Worm (Caenorhabditis elegans): ENCODE data around the gene C08F11.7.

The C08F11.7 gene

ce11 chrIV:13601973-13602669, 35.0 kb upstream of the C08F11.7 start, which contains the start of gene Y45F10B.59:
TSS of gene Y45F10B.59 (plus strand) at chrIV:13602619.
- TF ChIP-seq hlh-30 (tag; optimal IDR thresholded peaks at IDR 0.05; ENCODE audit: insufficient read depth), result no peak
- peak; percentile 91 for TF ChIP-seq snpc-1.2 (GFP tag; IDR thresholded peaks at IDR 0.05)

- no peak for TF ChIP-seq ama-1 (optimal IDR thresholded peaks at IDR 0.05)
- no peak for TF ChIP-seq Y5F2A.4 (GFP tag; optimal IDR thresholded peaks at IDR 0.05)
- TF ChIP-seq nhr-48 (tag; optimal IDR thresholded peaks at IDR 0.05), result no peak
- no peak for TF ChIP-seq daf-8 (GFP tag; IDR thresholded peaks at IDR 0.05)
- TF ChIP-seq ztf-11 (tag; optimal IDR thresholded peaks at IDR 0.05), result no peak
- TF ChIP-seq fkh-10 (GFP tag; optimal IDR thresholded peaks at IDR 0.05), result no peak
- peak in 1 of 2 experiments; percentile 54 for TF ChIP-seq unc-62 (GFP tag; optimal IDR thresholded peaks at IDR 0.05 in 1 of 2)
- TF ChIP-seq unc-62 (tag; optimal IDR thresholded peaks at IDR 0.05), result no peak
- peak; percentile 23 for TF ChIP-seq pqm-1 (tag; optimal IDR thresholded peaks at IDR 0.05)
- no peak for TF ChIP-seq snpc-4 (tag; optimal IDR thresholded peaks at IDR 0.05)
- no peak for TF ChIP-seq lin-15B (tag; optimal IDR thresholded peaks at IDR 0.05)
- TF ChIP-seq mep-1 (tag; optimal IDR thresholded peaks at IDR 0.05), result no peak
- TF ChIP-seq dve-1 (tag; optimal IDR thresholded peaks at IDR 0.05; ENCODE audit: insufficient read depth), result peak; percentile 44
- TF ChIP-seq ctbp-1 (GFP tag; IDR thresholded peaks at IDR 0.05), result no peak
- no peak for TF ChIP-seq arid-1 (GFP tag; conservative IDR thresholded peaks at IDR 0.05)
- TF ChIP-seq sdz-12 (GFP tag; optimal IDR thresholded peaks at IDR 0.05), result no peak
- TF ChIP-seq hif-1 (tag; optimal IDR thresholded peaks at IDR 0.05), result no peak
- TF ChIP-seq ceh-62 (tag; optimal IDR thresholded peaks at IDR 0.05), result no peak
- TF ChIP-seq snpc-1.2 (GFP tag; IDR thresholded peaks at IDR 0.05), result no peak
- TF ChIP-seq nhr-102 (tag; optimal IDR thresholded peaks at IDR 0.05), result no peak
- TF ChIP-seq nhr-76 (tag; optimal IDR thresholded peaks at IDR 0.05), result no peak
- TF ChIP-seq aly-2 (tag; optimal IDR thresholded peaks at IDR 0.05), result no peak
- TF ChIP-seq nhr-42 (GFP tag; IDR thresholded peaks at IDR 0.05), result no peak
- TF ChIP-seq daf-12 (tag; optimal IDR thresholded peaks at IDR 0.05), result no peak
- TF ChIP-seq ceh-32 (tag; optimal IDR thresholded peaks at IDR 0.05; ENCODE audit: poor library complexity), result no peak
- TF ChIP-seq nhr-28 (tag; optimal IDR thresholded peaks at IDR 0.05), result peak; percentile 59
- no peak for TF ChIP-seq egl-27 (tag; optimal IDR thresholded peaks at IDR 0.05)
- TF ChIP-seq dmd-6 (GFP tag; IDR thresholded peaks at IDR 0.05), result no peak
- no peak for TF ChIP-seq nhr-111 (GFP tag; optimal IDR thresholded peaks at IDR 0.05)
- TF ChIP-seq hmg-1.1 (GFP tag; IDR thresholded peaks at IDR 0.05), result no peak
- no peak for TF ChIP-seq F49E8.2 (tag; optimal IDR thresholded peaks at IDR 0.05; ENCODE audit: borderline replicate concordance)
- peak; percentile 7 for TF ChIP-seq nhr-77 (tag; optimal IDR thresholded peaks at IDR 0.05)
- no peak for TF ChIP-seq madf-9 (GFP tag; conservative IDR thresholded peaks at IDR 0.05)
- TF ChIP-seq lsy-2 (tag; optimal IDR thresholded peaks at IDR 0.05), result no peak
- no peak for TF ChIP-seq vab-7 (GFP tag; IDR thresholded peaks at IDR 0.05)
- no peak for TF ChIP-seq zfp-2 (tag; optimal IDR thresholded peaks at IDR 0.05)
- no peak for TF ChIP-seq cey-2 (tag; optimal IDR thresholded peaks at IDR 0.05; ENCODE audit: borderline replicate concordance, insufficient read depth)
- no peak for TF ChIP-seq hlh-11 (tag; optimal IDR thresholded peaks at IDR 0.05)
- TF ChIP-seq daf-16 (GFP tag; optimal IDR thresholded peaks at IDR 0.05), result no peak
- TF ChIP-seq daf-16 (tag; optimal IDR thresholded peaks at IDR 0.05), result peak; percentile 89
- no peak for TF ChIP-seq gei-8 (GFP tag; optimal IDR thresholded peaks at IDR 0.05)
- TF ChIP-seq T26A8.4 (GFP tag; IDR thresholded peaks at IDR 0.05), result no peak
- TF ChIP-seq nhr-6 (tag; optimal IDR thresholded peaks at IDR 0.05), result no peak
- no peak for TF ChIP-seq lin-39 (tag; optimal IDR thresholded peaks at IDR 0.05)
- no peak for TF ChIP-seq set-16 (GFP tag; IDR thresholded peaks at IDR 0.05)
- no peak for TF ChIP-seq hlh-30 (tag; optimal IDR thresholded peaks at IDR 0.05; ENCODE audit: insufficient read depth)
- no peak for TF ChIP-seq duxl-1 (tag; optimal IDR thresholded peaks at IDR 0.05; ENCODE audit: poor library complexity)
- TF ChIP-seq unc-39 (tag; optimal IDR thresholded peaks at IDR 0.05), result no peak
- no peak for TF ChIP-seq mxl-2 (GFP tag; conservative IDR thresholded peaks at IDR 0.05)
Observed at ce11 chrIV:13609755-13610154, 27.3 kb upstream of the C08F11.7 start, which contains the start of gene C08F11.13. TSS of gene C08F11.13 (minus strand) at chrIV:13609892.

All from whole organism, L4 larva.